Fruit fly (Drosophila melanogaster) whole organism, prepupa: ENCODE measurements around the gene Gk1.
A peak's percentile ranks its signal among the peaks of the same experiment; 100 is the strongest.

Experiments used
- Blimp-1 ChIP-seq: fragments of 200-800 bp; sonication (Bioruptor generic); optimal IDR thresholded peaks from 3 replicates; lab custom pipeline; 2017; ENCODE audit warnings: missing biosample characterization, missing genetic modification characterization, mild to moderate bottlenecking, moderate library complexity, missing genetic modification reagents
- CG11294 ChIP-seq: fragments of 200-800 bp; sonication (Bioruptor generic); IDR thresholded peaks from 2 replicates; pipeline ENCODE4 v1.3.6; 2022; ENCODE audit warnings: missing biosample characterization, missing genetic modification characterization
- CG11762 ChIP-seq: fragments of 200-800 bp; sonication (Bioruptor generic); optimal IDR thresholded peaks from 3 replicates; lab custom pipeline; 2016; ENCODE audit warnings: missing biosample characterization, missing genetic modification characterization; ENCODE audit not compliant: insufficient read depth
- CG11902 ChIP-seq: fragments of 200-800 bp; sonication (Bioruptor generic); optimal IDR thresholded peaks from 3 replicates; lab custom pipeline; 2016; ENCODE audit warnings: missing biosample characterization, missing genetic modification characterization
- CG15336 ChIP-seq: fragments of 200-800 bp; sonication (Bioruptor generic); IDR thresholded peaks from 2 replicates; pipeline ENCODE4 v1.3.6; 2022; ENCODE audit warnings: missing biosample characterization, missing genetic modification characterization
- CG1621 ChIP-seq: fragments of 200-800 bp; sonication (Bioruptor generic); optimal IDR thresholded peaks from 3 replicates; lab custom pipeline; 2018; ENCODE audit warnings: missing biosample characterization, mild to moderate bottlenecking, missing genetic modification characterization
- CG16779 ChIP-seq: fragments of 200-800 bp; sonication (Bioruptor generic); optimal IDR thresholded peaks from 3 replicates; lab custom pipeline; 2017; ENCODE audit warnings: missing biosample characterization, mild to moderate bottlenecking, missing genetic modification characterization
- CG31627 ChIP-seq: fragments of 200-800 bp; sonication (Bioruptor generic); optimal IDR thresholded peaks from 3 replicates; lab custom pipeline; 2016; ENCODE audit warnings: missing biosample characterization, missing genetic modification characterization
- CG32006 ChIP-seq: fragments of 200-800 bp; sonication (Bioruptor generic); optimal IDR thresholded peaks from 3 replicates; lab custom pipeline; 2017; ENCODE audit warnings: missing biosample characterization, mild to moderate bottlenecking, missing genetic modification characterization
- CG34406 ChIP-seq: fragments of 200-800 bp; sonication (Bioruptor generic); optimal IDR thresholded peaks from 3 replicates; lab custom pipeline; 2016; ENCODE audit warnings: missing biosample characterization, missing genetic modification characterization
- CG3919 ChIP-seq: fragments of 200-800 bp; sonication (Bioruptor generic); optimal IDR thresholded peaks from 3 replicates; lab custom pipeline; 2016; ENCODE audit warnings: missing biosample characterization, missing genetic modification characterization
- CG4318 ChIP-seq: fragments of 200-800 bp; sonication (Bioruptor generic); optimal IDR thresholded peaks from 3 replicates; lab custom pipeline; 2017; ENCODE audit warnings: missing biosample characterization, mild to moderate bottlenecking, missing genetic modification characterization
- CG6163 ChIP-seq: fragments of 200-800 bp; sonication (Bioruptor generic); IDR thresholded peaks from 3 replicates; pipeline ENCODE4 v1.3.6; 2022; ENCODE audit warnings: missing biosample characterization, missing genetic modification characterization
- CG6792 ChIP-seq: fragments of 200-800 bp; sonication (Bioruptor generic); optimal IDR thresholded peaks from 3 replicates; lab custom pipeline; 2016; ENCODE audit warnings: missing biosample characterization, missing genetic modification characterization
- CG6808 ChIP-seq: fragments of 200-800 bp; sonication (Bioruptor generic); optimal IDR thresholded peaks from 3 replicates; lab custom pipeline; 2017; ENCODE audit warnings: missing biosample characterization, missing genetic modification characterization, mild to moderate bottlenecking, moderate library complexity, missing genetic modification reagents
- CG6854 ChIP-seq: fragments of 200-800 bp; sonication (Bioruptor generic); optimal IDR thresholded peaks from 2 replicates; lab custom pipeline; 2017; ENCODE audit warnings: missing biosample characterization, mild to moderate bottlenecking, missing genetic modification characterization
- CG7368 ChIP-seq: fragments of 200-800 bp; sonication (Bioruptor generic); optimal IDR thresholded peaks from 3 replicates; lab custom pipeline; 2016; ENCODE audit warnings: missing biosample characterization, missing genetic modification characterization
- CG8319 ChIP-seq: fragments of 200-800 bp; sonication (Bioruptor generic); optimal IDR thresholded peaks from 3 replicates; lab custom pipeline; 2016; ENCODE audit warnings: missing biosample characterization, missing genetic modification characterization
- CG8632 ChIP-seq: fragments of 200-800 bp; sonication (Bioruptor generic); optimal IDR thresholded peaks from 3 replicates; lab custom pipeline; 2016; ENCODE audit warnings: missing biosample characterization, missing genetic modification characterization
- Eip75B ChIP-seq: fragments of 200-800 bp; sonication (Bioruptor generic); optimal IDR thresholded peaks from 3 replicates; lab custom pipeline; 2016; ENCODE audit warnings: missing biosample characterization, missing genetic modification characterization
- Eip78C ChIP-seq: fragments of 200-800 bp; sonication (Bioruptor generic); peaks from one replicate; lab custom pipeline; 2016; ENCODE audit warnings: missing biosample characterization, missing genetic modification characterization
- Eip93F ChIP-seq: fragments of 200-800 bp; sonication (Bioruptor generic); optimal IDR thresholded peaks from 2 replicates; lab custom pipeline; 2016; ENCODE audit warnings: missing biosample characterization, mild to moderate bottlenecking, missing genetic modification characterization
- Ets21C ChIP-seq: fragments of 200-800 bp; sonication (Bioruptor generic); optimal IDR thresholded peaks from 3 replicates; lab custom pipeline; 2016; ENCODE audit warnings: missing biosample characterization, missing genetic modification characterization
- Gug ChIP-seq: fragments of 200-800 bp; sonication (Bioruptor generic); IDR thresholded peaks from 2 replicates; pipeline ENCODE4 v1.3.6; 2022; ENCODE audit warnings: missing biosample characterization, missing genetic modification characterization
- Hr38 ChIP-seq: sonication (Bioruptor generic); optimal IDR thresholded peaks from 2 replicates; lab custom pipeline; 2016; ENCODE audit warnings: missing biosample characterization, missing genetic modification characterization
- Hr39 ChIP-seq: fragments of 200-800 bp; sonication (Bioruptor generic); optimal IDR thresholded peaks from 2 replicates; lab custom pipeline; 2016; ENCODE audit warnings: missing biosample characterization, missing genetic modification characterization
- Hr4 ChIP-seq: fragments of 200-800 bp; sonication (Bioruptor generic); optimal IDR thresholded peaks from 3 replicates; lab custom pipeline; 2016; ENCODE audit warnings: missing biosample characterization, missing genetic modification characterization
- Lpt ChIP-seq: fragments of 200-800 bp; sonication (Bioruptor generic); optimal IDR thresholded peaks from 3 replicates; lab custom pipeline; 2016; ENCODE audit warnings: missing biosample characterization, missing genetic modification characterization
- Met ChIP-seq: fragments of 200-800 bp; sonication (Bioruptor generic); optimal IDR thresholded peaks from 3 replicates; lab custom pipeline; 2016; ENCODE audit warnings: missing biosample characterization, missing genetic modification characterization
- OdsH ChIP-seq: fragments of 200-800 bp; sonication (Bioruptor generic); optimal IDR thresholded peaks from 3 replicates; lab custom pipeline; 2016; ENCODE audit warnings: missing biosample characterization, missing genetic modification characterization
- Smox ChIP-seq: fragments of 200-800 bp; sonication (Bioruptor generic); optimal IDR thresholded peaks from 3 replicates; lab custom pipeline; 2016; ENCODE audit warnings: missing biosample characterization, missing genetic modification characterization
- Sox14 ChIP-seq: fragments of 200-800 bp; sonication (Bioruptor generic); optimal IDR thresholded peaks from 3 replicates; lab custom pipeline; 2016; ENCODE audit warnings: missing biosample characterization, missing genetic modification characterization
- Sox15 ChIP-seq: fragments of 200-800 bp; sonication (Bioruptor generic); optimal IDR thresholded peaks from 3 replicates; lab custom pipeline; 2016; ENCODE audit warnings: missing biosample characterization, missing genetic modification characterization
- acj6 ChIP-seq: fragments of 200-800 bp; sonication (Bioruptor generic); optimal IDR thresholded peaks from 3 replicates; lab custom pipeline; 2016; ENCODE audit warnings: missing biosample characterization, missing genetic modification characterization
- cyc ChIP-seq: fragments of 200-800 bp; sonication (Bioruptor generic); optimal IDR thresholded peaks from 3 replicates; lab custom pipeline; 2016; ENCODE audit warnings: missing biosample characterization, missing genetic modification characterization
- dac ChIP-seq: fragments of 200-800 bp; sonication (Bioruptor generic); optimal IDR thresholded peaks from 2 replicates; lab custom pipeline; 2017; ENCODE audit warnings: missing biosample characterization, mild to moderate bottlenecking, missing genetic modification characterization
- dsx ChIP-seq: fragments of 200-800 bp; optimal IDR thresholded peaks from 3 replicates; lab custom pipeline; 2019; ENCODE audit warnings: missing biosample characterization, mild to moderate bottlenecking, missing genetic modification characterization, moderate library complexity; ENCODE audit not compliant: poor library complexity, severe bottlenecking
- eg ChIP-seq: fragments of 200-800 bp; sonication (Bioruptor generic); IDR thresholded peaks from 3 replicates; pipeline ENCODE4 v1.3.6; 2022; ENCODE audit warnings: missing biosample characterization, missing genetic modification characterization
- esn ChIP-seq: fragments of 200-800 bp; sonication (Bioruptor generic); optimal IDR thresholded peaks from 2 replicates; lab custom pipeline; 2016; ENCODE audit warnings: missing biosample characterization, mild to moderate bottlenecking, missing genetic modification characterization, moderate library complexity
- fd59A ChIP-seq: fragments of 200-800 bp; sonication (Bioruptor generic); optimal IDR thresholded peaks from 2 replicates; lab custom pipeline; 2017; ENCODE audit warnings: missing biosample characterization, mild to moderate bottlenecking, missing genetic modification characterization, missing genetic modification reagents
- fd85E ChIP-seq: fragments of 200-800 bp; sonication (Bioruptor generic); optimal IDR thresholded peaks from 3 replicates; lab custom pipeline; 2016; ENCODE audit warnings: missing biosample characterization, missing genetic modification characterization
- fkh ChIP-seq: fragments of 200-800 bp; sonication (Bioruptor generic); optimal IDR thresholded peaks from 3 replicates; lab custom pipeline; 2017; ENCODE audit warnings: missing biosample characterization, mild to moderate bottlenecking, missing genetic modification characterization, moderate library complexity
- lz ChIP-seq: fragments of 200-800 bp; sonication (Bioruptor generic); optimal IDR thresholded peaks from 3 replicates; lab custom pipeline; 2016; ENCODE audit warnings: missing biosample characterization, missing genetic modification characterization
- net ChIP-seq: fragments of 200-800 bp; sonication (Bioruptor generic); optimal IDR thresholded peaks from 3 replicates; lab custom pipeline; 2016; ENCODE audit warnings: missing biosample characterization, missing genetic modification characterization
- pdm3 ChIP-seq: fragments of 200-800 bp; sonication (Bioruptor generic); optimal IDR thresholded peaks from 3 replicates; lab custom pipeline; 2016; ENCODE audit warnings: missing biosample characterization, missing genetic modification characterization
- salr ChIP-seq, 2 experiments: fragments of 200-800 bp; sonication (Bioruptor generic); optimal IDR thresholded peaks; 3 replicates each; lab custom pipeline; 2016 to 2018; ENCODE audit warnings: missing biosample characterization in 2 of 2, missing genetic modification characterization in 2 of 2, mild to moderate bottlenecking in 1 of 2
- ss ChIP-seq, 2 experiments: fragments of 200-800 bp; sonication (Bioruptor generic); optimal IDR thresholded peaks; 2 replicates in 1 of 2; 3 replicates in 1 of 2; lab custom pipeline; 2017 to 2018; ENCODE audit warnings: mild to moderate bottlenecking in 2 of 2, missing biosample characterization in 2 of 2, missing genetic modification characterization in 2 of 2, moderate library complexity in 1 of 2
- svp ChIP-seq: fragments of 200-800 bp; sonication (Bioruptor generic); peaks from one replicate; lab custom pipeline; 2016; ENCODE audit warnings: missing biosample characterization, missing genetic modification characterization
- topi ChIP-seq: fragments of 200-800 bp; sonication (Bioruptor generic); optimal IDR thresholded peaks from 3 replicates; lab custom pipeline; 2016; ENCODE audit warnings: missing biosample characterization, missing genetic modification characterization
- vri ChIP-seq: fragments of 200-800 bp; sonication (Bioruptor generic); optimal IDR thresholded peaks from 3 replicates; lab custom pipeline; 2016; ENCODE audit warnings: missing biosample characterization, mild to moderate bottlenecking, missing genetic modification characterization

The Gk1 gene

dm6 chr3L:223019-223902, 17.6 kb upstream of the Gk1 start, which contains the start of the genes pyx and CG33229:
TSS of gene pyx (minus strand) at chr3L:223069.
TSS of gene CG33229 (plus strand) at chr3L:223852.
- TF ChIP-seq Hr39 (GFP tag; lab: Kevin White, UChicago) (peak; percentile 89), CG6792 (peak; percentile 74), CG8319 (GFP tag; lab: Kevin White, UChicago) (peak; percentile 57), eg (GFP tag; lab: Robert Waterston, UW) (peak; percentile 86), CG1621 (tag; lab: Kevin White, UChicago) (peak; percentile 42), dac (GFP tag; lab: Kevin White, UChicago) (peak; percentile 80), Eip78C (GFP tag; lab: Kevin White, UChicago) (peak; percentile 91), fd59A (GFP tag; lab: Kevin White, UChicago) (peak; percentile 64), CG34406 (GFP tag; lab: Kevin White, UChicago) (peak; percentile 75), OdsH (GFP tag; lab: Kevin White, UChicago) (peak; percentile 87), topi (peak; percentile 85), dsx (peak; percentile 67), pdm3 (GFP tag; lab: Kevin White, UChicago) (peak; percentile 86), Hr38 (GFP tag; lab: Kevin White, UChicago) (no peak), Sox15 (peak; percentile 83), CG6808 (GFP tag; lab: Kevin White, UChicago) (peak; percentile 71), Sox14 (GFP tag; lab: Kevin White, UChicago) (peak; percentile 79), CG16779 (tag; lab: Kevin White, UChicago) (no peak), CG8632 (peak; percentile 67), lz (GFP tag; lab: Kevin White, UChicago) (peak; percentile 88), net (GFP tag; lab: Kevin White, UChicago) (peak; percentile 77), Lpt (GFP tag; lab: Kevin White, UChicago) (peak; percentile 65), CG11902 (GFP tag; lab: Kevin White, UChicago) (peak; percentile 81), CG15336 (GFP tag; lab: Robert Waterston, UW) (peak; percentile 62), CG31627 (peak; percentile 92), acj6 (GFP tag; lab: Kevin White, UChicago) (peak; percentile 88), fkh (no peak), CG11762 (peak; percentile 40), Blimp-1 (peak; percentile 65), CG32006 (peak; percentile 94), ss (GFP tag; optimal IDR thresholded peaks at IDR 0.05; lab: Kevin White, UChicago) (peak; percentile 12 to 44), CG6163 (GFP tag; lab: Robert Waterston, UW) (peak; percentile 81), esn (GFP tag; lab: Kevin White, UChicago) (peak; percentile 88), Met (peak; percentile 82), vri (no peak), svp (GFP tag; lab: Kevin White, UChicago) (peak; percentile 93), Ets21C (GFP tag; lab: Kevin White, UChicago) (peak; percentile 86), CG3919 (GFP tag; lab: Kevin White, UChicago) (peak; percentile 78), CG4318 (GFP tag; lab: Kevin White, UChicago) (no peak), Eip93F (GFP tag; lab: Kevin White, UChicago) (peak; percentile 79), cyc (GFP tag; lab: Kevin White, UChicago) (peak; percentile 89), Hr4 (GFP tag; lab: Kevin White, UChicago) (peak; percentile 92), Gug (peak; percentile 66), salr (GFP tag; optimal IDR thresholded peaks at IDR 0.05; lab: Kevin White, UChicago) (peak; percentile 72), CG6854 (GFP tag; lab: Kevin White, UChicago) (no peak), CG11294 (GFP tag; lab: Robert Waterston, UW) (peak; percentile 65; the same call in 1 of the 2 replicates), Smox (GFP tag; lab: Kevin White, UChicago) (peak; percentile 78), fd85E (GFP tag; lab: Kevin White, UChicago) (no peak), Eip75B (GFP tag; lab: Kevin White, UChicago) (peak; percentile 79), CG7368 (GFP tag; lab: Kevin White, UChicago) (no peak)
